Fruit fly (Drosophila melanogaster) whole organism, wandering third instar larva: ENCODE data around the gene Cp19.
A peak's percentile ranks its signal among the peaks of the same experiment; 100 is the strongest.

ENCODE experiments used
- Abd-B ChIP-seq: fragments of >200 bp; optimal IDR thresholded peaks from 2 replicates; lab custom pipeline; 2017; ENCODE audit warnings: missing biosample characterization, missing genetic modification characterization
- CG32264 ChIP-seq: fragments of 200-800 bp; sonication (Bioruptor generic); optimal IDR thresholded peaks from 2 replicates; lab custom pipeline; 2016; ENCODE audit warnings: missing biosample characterization, missing genetic modification characterization
- CG9705 ChIP-seq: fragments of 200-800 bp; sonication (Bioruptor generic); optimal IDR thresholded peaks from 2 replicates; lab custom pipeline; 2018; ENCODE audit warnings: missing biosample characterization, mild to moderate bottlenecking, missing genetic modification characterization
- CrebA ChIP-seq: fragments of 200-800 bp; sonication (Bioruptor generic); optimal IDR thresholded peaks from 2 replicates; lab custom pipeline; 2016; ENCODE audit warnings: missing biosample characterization, mild to moderate bottlenecking, missing genetic modification characterization, borderline replicate concordance
- Dfd ChIP-seq: fragments of >200 bp; optimal IDR thresholded peaks from 2 replicates; lab custom pipeline; 2017; ENCODE audit warnings: missing biosample characterization, missing genetic modification characterization
- Dif ChIP-seq: fragments of 200-275, 200-300 bp; sonication (Bioruptor generic); optimal IDR thresholded peaks from 2 replicates; lab custom pipeline; 2018; ENCODE audit warnings: missing biosample characterization, missing genetic modification characterization; ENCODE audit not compliant: partially characterized antibody
- GATAd ChIP-seq: sonication (Bioruptor generic); optimal IDR thresholded peaks from 2 replicates; lab custom pipeline; 2016; ENCODE audit warnings: missing biosample characterization, missing genetic modification characterization
- HLH106 ChIP-seq: fragments of 200-800 bp; optimal IDR thresholded peaks from 3 replicates; lab custom pipeline; 2019; ENCODE audit warnings: missing biosample characterization, mild to moderate bottlenecking, missing genetic modification characterization, moderate library complexity
- Hnf4 ChIP-seq: fragments of 200-800 bp; sonication (Bioruptor generic); optimal IDR thresholded peaks from 2 replicates; lab custom pipeline; 2016; ENCODE audit warnings: missing biosample characterization, mild to moderate bottlenecking, missing genetic modification characterization
- Hr78 ChIP-seq: fragments of >200 bp; optimal IDR thresholded peaks from 2 replicates; lab custom pipeline; 2017; ENCODE audit warnings: missing biosample characterization, missing genetic modification characterization
- Hr83 ChIP-seq: fragments of 200-300 bp; sonication (Bioruptor generic); optimal IDR thresholded peaks from 2 replicates; lab custom pipeline; 2016; ENCODE audit warnings: missing biosample characterization, mild to moderate bottlenecking, missing genetic modification characterization, moderate library complexity; ENCODE audit not compliant: poor library complexity, severe bottlenecking
- Jra ChIP-seq: sonication (Bioruptor generic); optimal IDR thresholded peaks from 2 replicates; lab custom pipeline; 2016; ENCODE audit warnings: missing biosample characterization, missing genetic modification characterization
- Mio ChIP-seq: sonication (Bioruptor generic); optimal IDR thresholded peaks from 2 replicates; lab custom pipeline; 2016; ENCODE audit warnings: missing biosample characterization, missing genetic modification characterization
- Myc ChIP-seq: fragments of >200 bp; optimal IDR thresholded peaks from 2 replicates; lab custom pipeline; 2017
- N ChIP-seq: fragments of >200 bp; optimal IDR thresholded peaks from 2 replicates; lab custom pipeline; 2018; ENCODE audit warnings: missing biosample characterization, missing external identifiers, missing genetic modification characterization
- OdsH ChIP-seq: fragments of 200-800 bp; sonication (Bioruptor generic); optimal IDR thresholded peaks from 2 replicates; lab custom pipeline; 2016; ENCODE audit warnings: missing biosample characterization, mild to moderate bottlenecking, missing genetic modification characterization
- Rel ChIP-seq, 2 experiments: fragments of 200-800 bp; sonication (Bioruptor generic) in 1 of 2; optimal IDR thresholded peaks; 2 replicates in 1 of 2; 3 replicates in 1 of 2; lab custom pipeline; 2016 to 2019; ENCODE audit warnings: mild to moderate bottlenecking in 2 of 2, missing biosample characterization in 2 of 2, missing genetic modification characterization in 2 of 2, moderate library complexity in 1 of 2
- Sp1 ChIP-seq: fragments of 200-800 bp; sonication (Bioruptor generic); optimal IDR thresholded peaks from 3 replicates; lab custom pipeline; 2019; ENCODE audit warnings: missing biosample characterization, mild to moderate bottlenecking, missing genetic modification characterization, moderate library complexity
- Vsx2 ChIP-seq: fragments of 200-300, 225-300 bp; sonication (Bioruptor generic); optimal IDR thresholded peaks from 2 replicates; lab custom pipeline; 2018; ENCODE audit warnings: missing biosample characterization, missing genetic modification characterization; ENCODE audit not compliant: partially characterized antibody
- br ChIP-seq: fragments of 200-800 bp; sonication (Bioruptor generic); optimal IDR thresholded peaks from 2 replicates; lab custom pipeline; 2016; ENCODE audit warnings: missing biosample characterization, missing genetic modification characterization
- brk ChIP-seq: fragments of 200-800 bp; sonication (Bioruptor generic); optimal IDR thresholded peaks from 2 replicates; lab custom pipeline; 2016; ENCODE audit warnings: missing biosample characterization, mild to moderate bottlenecking, missing genetic modification characterization
- dl ChIP-seq, 2 experiments: fragments of 175-275, 200-275 bp in 1 of 2; fragments of 200-275 bp in 1 of 2; sonication (Bioruptor generic); optimal IDR thresholded peaks; lab custom pipeline; 2018; ENCODE audit warnings: mild to moderate bottlenecking in 2 of 2, missing biosample characterization in 2 of 2, missing genetic modification characterization in 2 of 2, moderate library complexity in 2 of 2; ENCODE audit not compliant: partially characterized antibody in 2 of 2, insufficient read depth in 1 of 2
- dmrt93B ChIP-seq: fragments of 200-800 bp; sonication (Bioruptor generic); optimal IDR thresholded peaks from 2 replicates; lab custom pipeline; 2018; ENCODE audit warnings: missing biosample characterization, mild to moderate bottlenecking, missing genetic modification characterization
- dsf ChIP-seq: sonication (Bioruptor generic); optimal IDR thresholded peaks from 2 replicates; lab custom pipeline; 2016; ENCODE audit warnings: missing biosample characterization, missing genetic modification characterization, borderline replicate concordance
- ey ChIP-seq: fragments of 200-800 bp; sonication (Bioruptor generic); optimal IDR thresholded peaks from 2 replicates; lab custom pipeline; 2016; ENCODE audit warnings: missing biosample characterization, missing genetic modification characterization
- foxo ChIP-seq, 2 experiments: fragments of 200-800 bp; sonication (Bioruptor generic); optimal IDR thresholded peaks; 2 replicates in 1 of 2; 3 replicates in 1 of 2; lab custom pipeline; 2016 to 2017; ENCODE audit warnings: missing biosample characterization in 2 of 2, missing genetic modification characterization in 2 of 2
- fru ChIP-seq: fragments of 200-800 bp; sonication (Bioruptor generic); optimal IDR thresholded peaks from 3 replicates; lab custom pipeline; 2016; ENCODE audit warnings: missing biosample characterization, mild to moderate bottlenecking, missing genetic modification characterization
- h ChIP-seq: fragments of 200-800 bp; sonication (Bioruptor generic); optimal IDR thresholded peaks from 3 replicates; lab custom pipeline; 2016; ENCODE audit warnings: missing biosample characterization, mild to moderate bottlenecking, missing genetic modification characterization
- jim ChIP-seq: fragments of 175-275, 200-325 bp; sonication (Bioruptor generic); optimal IDR thresholded peaks from 2 replicates; lab custom pipeline; 2016; ENCODE audit warnings: missing biosample characterization, mild to moderate bottlenecking, missing genetic modification characterization
- lola ChIP-seq: fragments of >200 bp; optimal IDR thresholded peaks from 2 replicates; lab custom pipeline; 2017; ENCODE audit warnings: missing biosample characterization, missing genetic modification characterization
- pan ChIP-seq: fragments of >200 bp; optimal IDR thresholded peaks from 2 replicates; lab custom pipeline; 2017
- psq ChIP-seq: fragments of 200-800 bp; sonication (Bioruptor generic); optimal IDR thresholded peaks from 3 replicates; lab custom pipeline; 2017; ENCODE audit warnings: missing biosample characterization, mild to moderate bottlenecking, missing genetic modification characterization, moderate library complexity
- rgr ChIP-seq: fragments of 200-800 bp; sonication (Bioruptor generic); optimal IDR thresholded peaks from 3 replicates; lab custom pipeline; 2016; ENCODE audit warnings: missing biosample characterization, mild to moderate bottlenecking, missing genetic modification characterization
- sage ChIP-seq: fragments of 200-800 bp; sonication (Bioruptor generic); optimal IDR thresholded peaks from 2 replicates; lab custom pipeline; 2016; ENCODE audit warnings: missing biosample characterization, mild to moderate bottlenecking, missing genetic modification characterization
- sv ChIP-seq: fragments of 200-800 bp; sonication (Bioruptor generic); optimal IDR thresholded peaks from 3 replicates; lab custom pipeline; 2016; ENCODE audit warnings: missing biosample characterization, missing genetic modification characterization
- tai ChIP-seq: sonication (Bioruptor generic); optimal IDR thresholded peaks from 2 replicates; lab custom pipeline; 2016; ENCODE audit warnings: missing biosample characterization, missing genetic modification characterization
- usp ChIP-seq: fragments of >200 bp; optimal IDR thresholded peaks from 2 replicates; lab custom pipeline; 2017; ENCODE audit warnings: missing biosample characterization, missing genetic modification characterization
- woc ChIP-seq: sonication (Bioruptor generic); optimal IDR thresholded peaks from 2 replicates; lab custom pipeline; 2016; ENCODE audit warnings: missing biosample characterization, mild to moderate bottlenecking, missing genetic modification characterization

The Cp19 gene

dm6 chr3L:8702448-8702847, 27.2 kb upstream of the Cp19 start (continued):
- TF ChIP-seq N (GFP tag; lab: Kevin White, UChicago): no peak
- TF ChIP-seq jim: peak; percentile 97
- TF ChIP-seq foxo (GFP tag; optimal IDR thresholded peaks at IDR 0.05; lab: Kevin White, UChicago): peak in 1 of 2 experiments; percentile 84
- no peak for TF ChIP-seq sv (GFP tag; lab: Kevin White, UChicago)
- no peak for TF ChIP-seq Vsx2 (GFP tag; lab: Kevin White, UChicago)
- peak; percentile 93 for TF ChIP-seq dsf (GFP tag; lab: Kevin White, UChicago)

dm6 chr3L:8703707-8704236, 25.9 kb upstream of the Cp19 start:
- TF ChIP-seq N (GFP tag; lab: Kevin White, UChicago) (no peak), rgr (GFP tag; lab: Kevin White, UChicago) (no peak), sage (GFP tag; lab: Kevin White, UChicago) (no peak), brk (GFP tag; lab: Kevin White, UChicago) (no peak), br (GFP tag; lab: Kevin White, UChicago) (no peak), HLH106 (no peak), ey (GFP tag; lab: Kevin White, UChicago) (no peak), usp (GFP tag; lab: Kevin White, UChicago) (no peak), dl (GFP tag; optimal IDR thresholded peaks at IDR 0.05; lab: Kevin White, UChicago; ENCODE audit: insufficient read depth in 1 of 2, partially characterized antibody in 2 of 2) (no peak), Jra (no peak), sv (GFP tag; lab: Kevin White, UChicago) (no peak), jim (no peak), CrebA (GFP tag; lab: Kevin White, UChicago) (no peak), lola (GFP tag; lab: Kevin White, UChicago) (no peak)

- TF ChIP-seq Dif (GFP tag; lab: Kevin White, UChicago) (peak; percentile 11), CrebA (GFP tag; lab: Kevin White, UChicago) (peak; percentile 53), dl (GFP tag; optimal IDR thresholded peaks at IDR 0.05; lab: Kevin White, UChicago; ENCODE audit: insufficient read depth in 1 of 2, partially characterized antibody in 2 of 2) (no peak), foxo (GFP tag; optimal IDR thresholded peaks at IDR 0.05; lab: Kevin White, UChicago) (no peak), brk (GFP tag; lab: Kevin White, UChicago) (no peak), OdsH (no peak), psq (no peak), Hr83 (GFP tag; lab: Kevin White, UChicago) (peak; percentile 5), pan (lab: Kevin White, UChicago) (no peak), HLH106 (no peak), br (GFP tag; lab: Kevin White, UChicago) (peak; percentile 5), ey (GFP tag; lab: Kevin White, UChicago) (no peak), Hr78 (GFP tag; lab: Kevin White, UChicago) (no peak), dmrt93B (no peak), Dfd (GFP tag; lab: Kevin White, UChicago) (no peak), Myc (lab: Kevin White, UChicago) (no peak), tai (GFP tag; lab: Kevin White, UChicago) (no peak), Sp1 (GFP tag; lab: Kevin White, UChicago) (no peak), lola (GFP tag; lab: Kevin White, UChicago) (no peak), Mio (GFP tag; lab: Kevin White, UChicago) (no peak), CG32264 (GFP tag; lab: Kevin White, UChicago) (no peak), Abd-B (no peak), Hnf4 (peak; percentile 24), N (GFP tag; lab: Kevin White, UChicago) (no peak), sv (GFP tag; lab: Kevin White, UChicago) (no peak), dsf (GFP tag; lab: Kevin White, UChicago) (no peak), woc (no peak), fru (GFP tag; lab: Kevin White, UChicago) (no peak), CG9705 (no peak), GATAd (GFP tag; lab: Kevin White, UChicago) (no peak), rgr (GFP tag; lab: Kevin White, UChicago) (peak; percentile 3), Jra (peak; percentile 21), sage (GFP tag; lab: Kevin White, UChicago) (no peak), usp (GFP tag; lab: Kevin White, UChicago) (no peak), jim (no peak), Vsx2 (GFP tag; lab: Kevin White, UChicago) (no peak), h (GFP tag; lab: Kevin White, UChicago) (peak; percentile 89), Rel (GFP tag; optimal IDR thresholded peaks at IDR 0.05; lab: Kevin White, UChicago) (no peak), Rel (tag; optimal IDR thresholded peaks at IDR 0.05; lab: Kevin White, UChicago) (peak; percentile 63)
Observed at dm6 chr3L:8704713-8705412, 24.8 kb upstream of the Cp19 start.
